Fruit fly (Drosophila melanogaster) whole organism, pupa: ENCODE results near the gene CG31807.

ENCODE experiments used
- CG10348 ChIP-seq: fragments of 200-800 bp; sonication (Bioruptor generic); IDR thresholded peaks from 2 replicates; pipeline ENCODE4 v1.3.6; 2022; ENCODE audit warnings: missing biosample characterization, missing genetic modification characterization
- CG12605 ChIP-seq: fragments of 200-800 bp; sonication (Bioruptor generic); IDR thresholded peaks from 2 replicates; pipeline ENCODE4 v1.3.6; 2022; ENCODE audit warnings: missing biosample characterization, missing genetic modification characterization
- CG13204 ChIP-seq: fragments of 200-800 bp; sonication (Bioruptor generic); optimal IDR thresholded peaks from 2 replicates; lab custom pipeline; 2018; ENCODE audit warnings: missing biosample characterization, mild to moderate bottlenecking, missing genetic modification characterization, moderate library complexity
- CG14655 ChIP-seq: fragments of 200-800 bp; sonication (Bioruptor generic); optimal IDR thresholded peaks from 3 replicates; lab custom pipeline; 2017; ENCODE audit warnings: mild to moderate bottlenecking, missing biosample characterization, missing genetic modification reagents, missing genetic modification characterization
- CG15710 ChIP-seq: fragments of 200-800 bp; sonication (Bioruptor generic); optimal IDR thresholded peaks from 2 replicates; lab custom pipeline; 2018; ENCODE audit warnings: missing biosample characterization, mild to moderate bottlenecking, missing genetic modification characterization, moderate library complexity
- CG17806 ChIP-seq: fragments of 200-800 bp; sonication (Bioruptor generic); optimal IDR thresholded peaks from 2 replicates; lab custom pipeline; 2018; ENCODE audit warnings: missing biosample characterization, mild to moderate bottlenecking, missing genetic modification characterization, moderate library complexity
- CG32121 ChIP-seq: fragments of 200-800 bp; sonication (Bioruptor generic); IDR thresholded peaks from 2 replicates; pipeline ENCODE4 v1.3.6; 2022; ENCODE audit warnings: missing biosample characterization, missing genetic modification characterization
- CG34367 ChIP-seq: fragments of 200-800 bp; sonication (Bioruptor generic); optimal IDR thresholded peaks from 2 replicates; lab custom pipeline; 2018; ENCODE audit warnings: missing biosample characterization, mild to moderate bottlenecking, missing genetic modification characterization
- CG4496 ChIP-seq: fragments of 200-800 bp; sonication (Bioruptor generic); IDR thresholded peaks from 3 replicates; pipeline ENCODE4 v1.3.6; 2022; ENCODE audit warnings: missing biosample characterization, missing genetic modification characterization
- CG8159 ChIP-seq: fragments of 200-800 bp; sonication (Bioruptor generic); optimal IDR thresholded peaks from 3 replicates; lab custom pipeline; 2018; ENCODE audit warnings: missing biosample characterization, mild to moderate bottlenecking, missing genetic modification characterization, moderate library complexity
- CG9948 ChIP-seq: fragments of 200-800 bp; sonication (Bioruptor generic); optimal IDR thresholded peaks from 2 replicates; lab custom pipeline; 2018; ENCODE audit warnings: missing biosample characterization, mild to moderate bottlenecking, missing genetic modification characterization, moderate library complexity
- D1 ChIP-seq: fragments of 200-800 bp; sonication (Bioruptor generic); optimal IDR thresholded peaks from 2 replicates; lab custom pipeline; 2018; ENCODE audit warnings: missing biosample characterization, mild to moderate bottlenecking, missing genetic modification characterization, moderate library complexity
- EcR ChIP-seq: fragments of 200-800 bp; sonication (Bioruptor generic); optimal IDR thresholded peaks from 3 replicates; lab custom pipeline; 2019; ENCODE audit warnings: missing biosample characterization, missing genetic modification characterization, mild to moderate bottlenecking, moderate library complexity, missing genetic modification reagents
- Ets98B ChIP-seq: fragments of 200-800 bp; sonication (Bioruptor generic); IDR thresholded peaks from 2 replicates; pipeline ENCODE4 v1.3.6; 2022; ENCODE audit warnings: missing biosample characterization, missing genetic modification characterization
- Pif1A ChIP-seq: fragments of 200-800 bp; sonication (Bioruptor generic); optimal IDR thresholded peaks from 3 replicates; lab custom pipeline; 2016; ENCODE audit warnings: missing biosample characterization, missing genetic modification characterization
- Pif1B ChIP-seq: fragments of 200-800 bp; sonication (Bioruptor generic); optimal IDR thresholded peaks from 3 replicates; lab custom pipeline; 2016; ENCODE audit warnings: missing biosample characterization, missing genetic modification characterization
- Snoo ChIP-seq: fragments of 200-800 bp; sonication (Bioruptor generic); optimal IDR thresholded peaks from 3 replicates; lab custom pipeline; 2017; ENCODE audit warnings: missing biosample characterization, mild to moderate bottlenecking, missing genetic modification characterization, inconsistent platforms
- fd96Ca ChIP-seq: fragments of 200-800 bp; sonication (Bioruptor generic); IDR thresholded peaks from 3 replicates; pipeline ENCODE4 v1.3.6; 2022; ENCODE audit warnings: missing biosample characterization, missing genetic modification characterization
- gl ChIP-seq: fragments of 200-800 bp; sonication (Bioruptor generic); optimal IDR thresholded peaks from 2 replicates; lab custom pipeline; 2018; ENCODE audit warnings: missing biosample characterization, mild to moderate bottlenecking, missing genetic modification characterization
- rn ChIP-seq: fragments of 200-800 bp; sonication (Bioruptor generic); IDR thresholded peaks from 2 replicates; pipeline ENCODE4 v1.3.6; 2022; ENCODE audit warnings: missing biosample characterization, missing genetic modification characterization

Gene CG31807

dm6 chr2L:16643445-16643844 is 40.4 kb downstream of the CG31807 start:
- no peak for TF ChIP-seq Snoo (tag; lab: Kevin White, UChicago)
- no peak for TF ChIP-seq CG8159 (tag; lab: Kevin White, UChicago)
- no peak for TF ChIP-seq Pif1B (GFP tag; lab: Kevin White, UChicago)
- no peak for TF ChIP-seq CG4496 (GFP tag; lab: Robert Waterston, UW)

DNA sequence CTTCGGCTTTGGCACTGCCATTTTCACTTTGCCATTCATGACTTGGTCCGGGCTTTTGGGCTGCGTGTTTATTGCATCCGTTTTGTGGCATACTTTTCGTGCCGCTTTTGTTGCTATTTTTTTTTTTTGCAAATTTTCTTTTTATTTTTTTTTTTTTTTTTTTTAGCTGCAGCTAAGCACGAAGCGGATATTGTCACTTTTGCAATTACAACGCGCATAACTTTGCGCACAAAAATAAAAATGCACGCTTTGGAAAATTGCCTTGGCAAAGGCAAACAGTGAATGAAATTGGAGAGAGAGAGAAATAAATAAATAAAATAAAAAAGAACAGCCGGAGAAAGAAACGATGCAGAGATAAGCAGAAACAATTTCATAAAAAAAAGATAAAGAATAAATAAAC is 43.0 kb downstream of the CG31807 start:
- TF ChIP-seq gl (tag; lab: Kevin White, UChicago): no peak
- TF ChIP-seq CG10348 (GFP tag; lab: Robert Waterston, UW): no peak
- no peak for TF ChIP-seq CG9948 (tag; lab: Kevin White, UChicago)
- TF ChIP-seq CG12605: 0 out of 2 replicates have a peak, but pooled peaks have one; percentile 35
- no peak for TF ChIP-seq Pif1B (GFP tag; lab: Kevin White, UChicago)
- no peak for TF ChIP-seq CG15710 (tag; lab: Kevin White, UChicago)
- TF ChIP-seq CG34367 (tag; lab: Kevin White, UChicago): no peak
- TF ChIP-seq CG4496 (GFP tag; lab: Robert Waterston, UW): peak; percentile 30; the same call in 1 of the 3 replicates
- no peak for TF ChIP-seq rn (GFP tag; lab: Robert Waterston, UW)
- no peak for TF ChIP-seq CG14655 (GFP tag; lab: Kevin White, UChicago)
- TF ChIP-seq EcR (GFP tag; lab: Kevin White, UChicago): no peak
- TF ChIP-seq CG13204 (GFP tag; lab: Kevin White, UChicago): no peak

- no peak for TF ChIP-seq Snoo (tag; lab: Kevin White, UChicago)
- no peak for TF ChIP-seq CG10348 (GFP tag; lab: Robert Waterston, UW)
- no peak for TF ChIP-seq CG15710 (tag; lab: Kevin White, UChicago)
- no peak for TF ChIP-seq Ets98B
- TF ChIP-seq CG14655 (GFP tag; lab: Kevin White, UChicago): no peak
- no peak for TF ChIP-seq CG32121 (GFP tag; lab: Robert Waterston, UW)
- TF ChIP-seq CG17806 (tag; lab: Kevin White, UChicago): no peak
- TF ChIP-seq fd96Ca: no peak
- TF ChIP-seq D1 (tag; lab: Kevin White, UChicago): no peak
- no peak for TF ChIP-seq Pif1B (GFP tag; lab: Kevin White, UChicago)
- no peak for TF ChIP-seq CG12605
- TF ChIP-seq EcR (GFP tag; lab: Kevin White, UChicago): no peak
- TF ChIP-seq Pif1A (GFP tag; lab: Kevin White, UChicago): no peak
Observed at dm6 chr2L:16638349-16638748, 45.5 kb downstream of the CG31807 start.

dm6 chr2L:16637335-16637734 is 46.5 kb downstream of the CG31807 start:
- TF ChIP-seq CG9948 (tag; lab: Kevin White, UChicago): no peak
- TF ChIP-seq CG4496 (GFP tag; lab: Robert Waterston, UW): 0 out of 3 replicates have a peak, but pooled peaks have one; percentile 16
- 0 out of 3 replicates have a peak, but pooled peaks have one; percentile 9 for TF ChIP-seq fd96Ca
- no peak for TF ChIP-seq CG14655 (GFP tag; lab: Kevin White, UChicago)
- TF ChIP-seq gl (tag; lab: Kevin White, UChicago): peak; percentile 26
- TF ChIP-seq, all 21 proteins: peak for 3
